Worm (Caenorhabditis elegans) whole organism, L2 larva: ENCODE measurements around the gene C48B4.10.

Experiments
- Y55F3AM.14 ChIP-seq: fragments of 200-800 bp; sonication (Bioruptor generic); optimal IDR thresholded peaks from 2 replicates; lab custom pipeline; 2018; ENCODE audit warnings: mild to moderate bottlenecking, missing genetic modification characterization, missing compliant biosample characterization
- blmp-1 ChIP-seq: sonication (generic microtip); optimal IDR thresholded peaks from 2 replicates; lab custom pipeline; 2017; ENCODE audit warnings: missing genetic modification characterization, mild to moderate bottlenecking, missing compliant biosample characterization, antibody characterized with exemption, moderate library complexity; ENCODE audit not compliant: insufficient read depth
- ceh-82 ChIP-seq: fragments of 150-350 bp; optimal IDR thresholded peaks from 2 replicates; lab custom pipeline; 2014; ENCODE audit warnings: missing biosample characterization, missing genetic modification characterization
- crh-2 ChIP-seq: sonication (generic microtip); optimal IDR thresholded peaks from 2 replicates; lab custom pipeline; 2017; ENCODE audit warnings: missing biosample characterization, missing genetic modification characterization
- elt-3 ChIP-seq: sonication (generic microtip); optimal IDR thresholded peaks from 2 replicates; lab custom pipeline; 2017; ENCODE audit warnings: missing biosample characterization, missing genetic modification characterization
- fos-1 ChIP-seq: fragments of 150-350 bp; optimal IDR thresholded peaks from 2 replicates; lab custom pipeline; 2014; ENCODE audit warnings: missing biosample characterization, missing genetic modification characterization
- gmeb-1 ChIP-seq: fragments of 150-350 bp; optimal IDR thresholded peaks from 2 replicates; lab custom pipeline; 2014; ENCODE audit warnings: missing biosample characterization, missing genetic modification characterization
- nhr-12 ChIP-seq: fragments of 150-350 bp; optimal IDR thresholded peaks from 2 replicates; lab custom pipeline; 2014; ENCODE audit warnings: missing biosample characterization, missing genetic modification characterization
- nhr-23 ChIP-seq: fragments of 150-350 bp; optimal IDR thresholded peaks from 2 replicates; lab custom pipeline; 2014; ENCODE audit warnings: missing biosample characterization, missing genetic modification reagents, missing genetic modification characterization
- nhr-237 ChIP-seq: fragments of 150-350 bp; optimal IDR thresholded peaks from 2 replicates; lab custom pipeline; 2014; ENCODE audit warnings: missing biosample characterization, missing genetic modification characterization
- nhr-6 ChIP-seq: fragments of 150-350 bp; optimal IDR thresholded peaks from 2 replicates; lab custom pipeline; 2014; ENCODE audit warnings: missing biosample characterization, missing genetic modification characterization
- skn-1 ChIP-seq: sonication (generic microtip); optimal IDR thresholded peaks from 2 replicates; lab custom pipeline; 2017; ENCODE audit warnings: missing biosample characterization, missing genetic modification characterization
- unc-62 ChIP-seq: fragments of 150-350 bp; optimal IDR thresholded peaks from 2 replicates; lab custom pipeline; 2014; ENCODE audit warnings: missing biosample characterization, missing genetic modification reagents, missing genetic modification characterization
- ztf-11 ChIP-seq: sonication (generic microtip); optimal IDR thresholded peaks from 2 replicates; lab custom pipeline; 2017; ENCODE audit warnings: missing biosample characterization, missing genetic modification characterization
- ztf-4 ChIP-seq: fragments of 150-350 bp; optimal IDR thresholded peaks from 2 replicates; lab custom pipeline; 2014; ENCODE audit warnings: missing biosample characterization, missing genetic modification characterization

Gene C48B4.10

DNA sequence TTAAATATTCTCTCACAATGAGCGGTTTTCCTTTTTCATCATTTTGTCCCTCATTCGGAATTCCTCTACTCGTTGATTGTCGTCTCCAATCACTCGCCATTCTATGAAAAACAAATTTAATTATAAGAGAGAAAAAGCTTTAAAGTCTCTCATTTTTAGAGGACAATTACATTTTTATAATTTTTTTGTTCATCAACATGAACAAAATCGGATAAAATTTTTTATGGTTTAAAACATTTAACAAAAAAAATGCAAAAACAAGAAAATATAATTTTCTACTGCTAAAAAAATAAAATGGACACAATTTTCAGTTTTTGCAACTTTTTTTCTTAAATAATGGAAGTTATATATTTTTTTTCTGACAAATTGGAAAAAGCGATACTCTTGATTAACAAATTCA is 48.2 kb downstream of the C48B4.10 start, which contains the start of gene F55H2.7:
F55H2.7 (minus strand) TSS at position 101 of the 400 bp plus-strand sequence.
- TF ChIP-seq ztf-11 (tag; lab: Kevin White, UChicago) (no peak), nhr-23 (tag; lab: Kevin White, UChicago) (no peak), crh-2 (tag; lab: Kevin White, UChicago) (no peak), ceh-82 (tag; lab: Kevin White, UChicago) (no peak), fos-1 (tag; lab: Kevin White, UChicago) (no peak), Y55F3AM.14 (no peak), gmeb-1 (tag; lab: Kevin White, UChicago) (no peak)
- TF ChIP-seq, all 48 proteins: peak for 0

DNA sequence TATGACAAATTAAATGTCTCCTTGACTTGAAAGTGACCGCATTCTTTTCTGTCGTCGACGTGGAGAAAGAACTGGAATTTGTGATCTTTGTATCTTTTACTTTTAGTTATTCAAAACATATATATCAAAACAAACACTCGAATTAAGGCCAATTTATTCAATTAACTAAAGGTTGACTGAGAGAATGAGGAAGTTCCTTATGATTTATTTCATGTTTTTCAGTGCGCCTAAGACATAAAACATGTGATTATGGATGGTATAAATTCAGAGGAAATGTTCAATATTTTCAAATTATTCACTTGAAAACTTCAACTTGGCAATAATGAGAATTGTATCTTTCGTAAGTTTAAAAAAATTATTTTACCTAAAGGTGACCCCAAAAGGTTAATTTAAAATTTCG is 50.7 kb downstream of the C48B4.10 start, which contains the start of gene F55H2.8:
F55H2.8 (plus strand) TSS at position 301 of the 400 bp plus-strand sequence.
- no peak for TF ChIP-seq elt-3
- TF ChIP-seq nhr-6 (tag; lab: Kevin White, UChicago) = no peak
- no peak for TF ChIP-seq ztf-4 (tag; lab: Kevin White, UChicago)
- TF ChIP-seq ceh-82 (tag; lab: Kevin White, UChicago) = no peak
- no peak for TF ChIP-seq nhr-12 (tag; lab: Kevin White, UChicago)
- no peak for TF ChIP-seq skn-1 (tag; lab: Kevin White, UChicago)
- no peak for TF ChIP-seq blmp-1 (tag; lab: Kevin White, UChicago)
- TF ChIP-seq nhr-237 (tag; lab: Kevin White, UChicago) = no peak
- no peak for TF ChIP-seq unc-62 (GFP tag; lab: Kevin White, UChicago)
- TF ChIP-seq gmeb-1 (tag; lab: Kevin White, UChicago) = no peak
